Fruit fly (Drosophila melanogaster): Measurements from ENCODE around the gene VAChT.

DNA sequence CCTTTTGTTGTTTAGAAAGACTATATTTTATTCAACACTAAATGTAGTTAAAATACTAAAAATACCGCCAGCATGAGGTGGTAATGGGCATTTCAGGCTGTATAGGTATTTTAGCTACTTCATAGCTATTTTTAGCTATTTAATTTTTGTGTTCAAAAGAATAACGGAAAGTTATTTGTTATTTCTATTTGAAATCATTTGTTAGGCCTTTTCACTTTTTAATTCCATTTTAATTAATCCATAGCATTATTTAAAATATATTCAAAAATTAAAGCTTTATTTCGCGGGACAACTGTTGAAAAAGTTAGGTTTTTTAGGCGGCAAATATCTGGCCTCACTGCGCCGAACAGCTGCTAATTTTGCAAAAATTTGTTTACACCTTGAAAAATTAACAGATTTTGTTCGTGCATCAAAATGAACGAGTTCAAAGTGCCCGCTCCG is 27.8 kb upstream of the VAChT start, which contains the start of the genes dind and CG7706:
- no peak for TF ChIP-seq ci (GFP tag; IDR thresholded peaks at IDR 0.05)
- peak; percentile 0 for TF ChIP-seq Dip3 (GFP tag; optimal IDR thresholded peaks at IDR 0.05)
- TF ChIP-seq dmrt99B (tag; optimal IDR thresholded peaks at IDR 0.05): no peak
- no peak for TF ChIP-seq ham (GFP tag; IDR thresholded peaks at IDR 0.05)

Measured in whole organism, embryonic.